Worm (Caenorhabditis elegans): ENCODE results near the gene hpo-30.

hpo-30 gene

DNA sequence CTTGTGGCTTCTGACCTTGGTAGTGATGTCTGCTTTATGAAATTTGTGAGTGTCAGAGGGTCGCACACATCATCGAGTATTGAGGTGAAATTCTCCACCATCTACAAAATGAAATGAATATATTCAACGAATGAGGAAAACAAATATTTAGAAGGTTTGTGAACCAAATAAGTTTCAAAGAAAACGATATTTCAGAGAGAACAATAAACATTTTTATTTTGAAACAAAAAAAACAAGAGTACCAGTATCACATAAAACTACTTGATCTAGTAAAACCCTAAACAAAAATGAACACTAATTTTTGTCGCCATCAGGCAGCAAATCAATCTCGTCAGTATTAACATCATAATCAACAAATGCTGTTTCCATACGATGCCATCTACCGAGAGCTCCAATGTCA is 6.9 kb upstream of the hpo-30 start, which contains the start of gene R04F11.3:
Gene R04F11.3 (minus strand): TSS at position 101 of the 400 bp plus-strand sequence.
- TF ChIP-seq ztf-29 (GFP tag; IDR thresholded peaks at IDR 0.05): no peak
- TF ChIP-seq tab-1 (GFP tag; IDR thresholded peaks at IDR 0.05): no peak
- TF ChIP-seq cog-1 (tag; optimal IDR thresholded peaks at IDR 0.05): no peak
- TF ChIP-seq flt-1 (GFP tag; IDR thresholded peaks at IDR 0.05): no peak
- no peak for TF ChIP-seq T22C8.4 (GFP tag; IDR thresholded peaks at IDR 0.05)
- no peak for TF ChIP-seq ref-1 (GFP tag; conservative IDR thresholded peaks at IDR 0.05)
- no peak for TF ChIP-seq med-1 (GFP tag; optimal IDR thresholded peaks at IDR 0.05; ENCODE audit: insufficient read depth)
- no peak for TF ChIP-seq ztf-23 (GFP tag; IDR thresholded peaks at IDR 0.05)

DNA sequence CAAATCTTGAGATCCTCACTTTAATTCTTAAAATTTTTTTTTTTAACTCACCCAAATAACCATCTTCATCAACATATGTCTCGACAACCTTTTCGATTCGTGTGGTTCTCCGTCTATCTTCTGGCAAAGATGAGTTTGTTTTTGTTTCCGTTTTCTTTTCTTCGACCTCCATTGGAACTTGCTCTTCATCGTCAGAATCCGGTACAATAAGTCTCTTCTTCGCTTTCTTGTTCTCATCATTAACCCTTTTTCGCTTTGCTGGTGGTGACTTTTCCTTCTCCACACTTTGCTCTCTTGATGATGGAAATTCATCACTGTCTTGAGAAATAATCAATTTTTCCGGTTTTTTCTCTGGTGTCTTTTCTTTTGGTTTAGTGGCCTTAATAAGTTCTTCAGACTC is 5.9 kb upstream of the hpo-30 start:
- TF ChIP-seq flt-1 (GFP tag; IDR thresholded peaks at IDR 0.05): no peak
- no peak for TF ChIP-seq tab-1 (GFP tag; IDR thresholded peaks at IDR 0.05)
- no peak for TF ChIP-seq ztf-29 (GFP tag; IDR thresholded peaks at IDR 0.05)
- TF ChIP-seq med-1 (GFP tag; optimal IDR thresholded peaks at IDR 0.05; ENCODE audit: insufficient read depth): no peak
- no peak for TF ChIP-seq cog-1 (tag; optimal IDR thresholded peaks at IDR 0.05)
- no peak for TF ChIP-seq ref-1 (GFP tag; conservative IDR thresholded peaks at IDR 0.05)
- no peak for TF ChIP-seq T22C8.4 (GFP tag; IDR thresholded peaks at IDR 0.05)
- no peak for TF ChIP-seq ztf-23 (GFP tag; IDR thresholded peaks at IDR 0.05)
- no peak for TF ChIP-seq klf-2 (GFP tag; conservative IDR thresholded peaks at IDR 0.05)

ce11 chrV:12314413-12314812 is 4.3 kb upstream of the hpo-30 start:
- TF ChIP-seq ztf-29 (GFP tag; IDR thresholded peaks at IDR 0.05): no peak

DNA sequence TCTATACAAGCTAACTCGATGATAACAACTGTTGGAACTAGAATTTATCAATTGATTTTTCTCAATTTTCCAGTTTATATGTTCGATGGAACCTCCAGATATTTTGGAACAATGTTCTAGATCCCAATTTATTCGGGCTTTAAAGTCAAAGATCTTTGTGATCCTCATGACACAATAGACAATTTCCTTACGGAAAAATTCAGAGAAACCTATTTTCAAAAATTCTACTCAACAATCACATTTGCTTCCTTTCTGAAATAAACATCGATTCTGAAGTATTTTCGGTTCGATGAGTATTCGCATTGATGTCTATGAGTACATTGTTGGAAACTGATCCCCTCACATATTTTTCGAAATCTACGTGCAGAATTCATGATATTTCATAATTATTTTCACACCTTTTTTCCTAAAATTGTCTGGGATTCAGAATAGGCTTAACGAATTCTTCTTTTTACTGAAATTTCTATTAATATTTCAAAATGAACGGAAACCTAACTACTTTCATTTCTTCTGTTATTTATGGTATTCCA is 3.1 kb downstream of the hpo-30 start, which contains the start of gene srg-45:
Gene srg-45 (plus strand): TSS at position 480 of the 530 bp plus-strand sequence.
- TF ChIP-seq cog-1 (tag; optimal IDR thresholded peaks at IDR 0.05) (no peak), tab-1 (GFP tag; IDR thresholded peaks at IDR 0.05) (no peak), klf-2 (GFP tag; conservative IDR thresholded peaks at IDR 0.05) (no peak), ztf-29 (GFP tag; IDR thresholded peaks at IDR 0.05) (no peak), ref-1 (GFP tag; conservative IDR thresholded peaks at IDR 0.05) (no peak), med-1 (GFP tag; optimal IDR thresholded peaks at IDR 0.05; ENCODE audit: insufficient read depth) (no peak), flt-1 (GFP tag; IDR thresholded peaks at IDR 0.05) (no peak), ztf-23 (GFP tag; IDR thresholded peaks at IDR 0.05) (no peak), T22C8.4 (GFP tag; IDR thresholded peaks at IDR 0.05) (no peak)

ce11 chrV:12305677-12306076 is 4.5 kb downstream of the hpo-30 start:
- TF ChIP-seq ref-1 (GFP tag; conservative IDR thresholded peaks at IDR 0.05) (no peak), flt-1 (GFP tag; IDR thresholded peaks at IDR 0.05) (no peak), klf-2 (GFP tag; conservative IDR thresholded peaks at IDR 0.05) (no peak), tab-1 (GFP tag; IDR thresholded peaks at IDR 0.05) (no peak), cog-1 (tag; optimal IDR thresholded peaks at IDR 0.05) (no peak), ztf-29 (GFP tag; IDR thresholded peaks at IDR 0.05) (no peak), ztf-23 (GFP tag; IDR thresholded peaks at IDR 0.05) (no peak), med-1 (GFP tag; optimal IDR thresholded peaks at IDR 0.05; ENCODE audit: insufficient read depth) (no peak), T22C8.4 (GFP tag; IDR thresholded peaks at IDR 0.05) (no peak)

- TF ChIP-seq T22C8.4 (GFP tag; IDR thresholded peaks at IDR 0.05) (peak; percentile 100), cog-1 (tag; optimal IDR thresholded peaks at IDR 0.05) (peak; percentile 100), ref-1 (GFP tag; conservative IDR thresholded peaks at IDR 0.05) (peak; percentile 100), flt-1 (GFP tag; IDR thresholded peaks at IDR 0.05) (peak; percentile 100), klf-2 (GFP tag; conservative IDR thresholded peaks at IDR 0.05) (peak; percentile 100), med-1 (GFP tag; optimal IDR thresholded peaks at IDR 0.05; ENCODE audit: insufficient read depth) (peak; percentile 94), ztf-29 (GFP tag; IDR thresholded peaks at IDR 0.05) (peak; percentile 100), ztf-23 (GFP tag; IDR thresholded peaks at IDR 0.05) (peak; percentile 99), tab-1 (GFP tag; IDR thresholded peaks at IDR 0.05) (peak; percentile 100)
Measured at ce11 chrV:12303453-12304077, 6.6 kb downstream of the hpo-30 start.

DNA sequence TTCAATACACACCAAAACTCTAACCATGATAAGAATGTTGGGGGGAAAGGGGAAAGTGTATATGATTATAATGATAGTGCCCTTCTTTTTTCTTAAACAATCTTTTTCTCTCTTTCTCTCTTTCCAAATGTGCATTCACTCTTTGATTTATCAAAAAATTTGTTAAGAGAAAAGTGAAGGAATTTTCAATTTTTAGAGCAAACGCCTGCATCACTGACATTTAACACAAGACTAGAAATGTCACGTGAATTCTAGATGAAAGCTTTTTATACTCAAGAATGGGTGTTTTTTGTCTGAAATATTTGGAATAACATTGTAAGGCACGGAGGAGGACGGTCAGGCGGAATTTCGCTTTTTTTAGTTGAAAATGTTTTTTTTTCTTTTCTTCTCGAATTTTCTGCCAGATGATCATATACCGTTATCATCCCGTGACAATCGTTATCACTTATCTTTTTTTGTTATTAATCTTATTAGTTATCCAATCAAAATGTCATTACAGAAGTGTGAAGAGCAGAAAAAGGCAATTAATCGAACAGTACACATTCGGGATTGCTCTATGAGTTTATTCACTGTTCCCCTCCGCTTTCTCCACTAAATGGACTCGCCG is 8.1 kb downstream of the hpo-30 start, which contains the start of the genes frm-7 and F55C5.17:
Gene frm-7 (plus strand): TSS at position 500 of the 607 bp plus-strand sequence.
Gene F55C5.17 (plus strand): TSS at position 557 of the 607 bp plus-strand sequence.
- no peak for TF ChIP-seq T22C8.4 (GFP tag; IDR thresholded peaks at IDR 0.05)

ce11 chrV:12300780-12301460 is 9.2 kb downstream of the hpo-30 start:
- TF ChIP-seq ztf-23 (GFP tag; IDR thresholded peaks at IDR 0.05) (no peak), cog-1 (tag; optimal IDR thresholded peaks at IDR 0.05) (no peak), klf-2 (GFP tag; conservative IDR thresholded peaks at IDR 0.05) (no peak), tab-1 (GFP tag; IDR thresholded peaks at IDR 0.05) (no peak), ref-1 (GFP tag; conservative IDR thresholded peaks at IDR 0.05) (no peak)

- TF ChIP-seq flt-1 (GFP tag; IDR thresholded peaks at IDR 0.05) (no peak), ztf-23 (GFP tag; IDR thresholded peaks at IDR 0.05) (no peak), ref-1 (GFP tag; conservative IDR thresholded peaks at IDR 0.05) (no peak), tab-1 (GFP tag; IDR thresholded peaks at IDR 0.05) (no peak), T22C8.4 (GFP tag; IDR thresholded peaks at IDR 0.05) (no peak), klf-2 (GFP tag; conservative IDR thresholded peaks at IDR 0.05) (no peak), cog-1 (tag; optimal IDR thresholded peaks at IDR 0.05) (no peak), ztf-29 (GFP tag; IDR thresholded peaks at IDR 0.05) (no peak), med-1 (GFP tag; optimal IDR thresholded peaks at IDR 0.05; ENCODE audit: insufficient read depth) (no peak)
Measured at ce11 chrV:12300166-12300565, 10.0 kb downstream of the hpo-30 start.

Measured in whole organism, midembryonic.